Worm (Caenorhabditis elegans) whole organism, L2 larva: ENCODE results near the gene rnp-7.

Experiments used
- C34F6.9 ChIP-seq: fragments of 150-350 bp; optimal IDR thresholded peaks from 2 replicates; lab custom pipeline; 2014; ENCODE audit warnings: missing biosample characterization, missing genetic modification characterization
- R02D3.7 ChIP-seq: fragments of 150-350 bp; optimal IDR thresholded peaks from 2 replicates; lab custom pipeline; 2014; ENCODE audit warnings: missing biosample characterization, missing genetic modification characterization
- aly-2 ChIP-seq: fragments of 150-350 bp; optimal IDR thresholded peaks from 2 replicates; lab custom pipeline; 2014; ENCODE audit warnings: missing biosample characterization, missing genetic modification characterization
- ama-1 ChIP-seq: fragments of 150-350 bp; optimal IDR thresholded peaks from 2 replicates; lab custom pipeline; 2018; ENCODE audit warnings: inconsistent platforms
- egl-27 ChIP-seq: sonication (generic microtip); optimal IDR thresholded peaks from 3 replicates; lab custom pipeline; 2017; ENCODE audit warnings: missing biosample characterization, missing genetic modification reagents, missing genetic modification characterization
- fos-1 ChIP-seq: fragments of 150-350 bp; optimal IDR thresholded peaks from 2 replicates; lab custom pipeline; 2014; ENCODE audit warnings: missing biosample characterization, missing genetic modification characterization
- nhr-12 ChIP-seq: fragments of 150-350 bp; optimal IDR thresholded peaks from 2 replicates; lab custom pipeline; 2014; ENCODE audit warnings: missing biosample characterization, missing genetic modification characterization
- nhr-25 ChIP-seq: fragments of 150-350 bp; sonication (generic microtip); optimal IDR thresholded peaks from 3 replicates; lab custom pipeline; 2014; ENCODE audit warnings: missing biosample characterization, missing genetic modification characterization
- sma-9 ChIP-seq, 2 experiments: fragments of 150-350 bp in 1 of 2; sonication (generic microtip) in 1 of 2; optimal IDR thresholded peaks; 2 replicates each; lab custom pipeline; 2014 to 2016; ENCODE audit warnings: missing genetic modification characterization in 2 of 2, mild to moderate bottlenecking in 1 of 2, missing biosample characterization in 1 of 2, missing compliant biosample characterization in 1 of 2, missing genetic modification reagents in 1 of 2, moderate library complexity in 1 of 2
- snpc-4 ChIP-seq: fragments of 150-350 bp; optimal IDR thresholded peaks from 2 replicates; lab custom pipeline; 2014; ENCODE audit warnings: missing biosample characterization, missing genetic modification characterization

ce11 chrIII:7122860-7123259 lies 38.1 kb downstream of the rnp-7 start, which contains the start of the genes B0280.9 and rpia-1:
- TF ChIP-seq aly-2 (no peak), nhr-25 (tag; lab: Kevin White, UChicago) (no peak), sma-9 (GFP tag; optimal IDR thresholded peaks at IDR 0.05; lab: Kevin White, UChicago) (peak; percentile 45), sma-9 (tag; optimal IDR thresholded peaks at IDR 0.05; lab: Kevin White, UChicago) (no peak), ama-1 (no peak), fos-1 (tag; lab: Kevin White, UChicago) (no peak), C34F6.9 (tag; lab: Kevin White, UChicago) (peak; percentile 50), snpc-4 (no peak), egl-27 (tag; lab: Kevin White, UChicago) (no peak), R02D3.7 (no peak), nhr-12 (no peak)
